ENCODE assay signal across 4 worm cellular contexts in genomic region chrIV:17171732-17172131, ce11.
TF ChIP-seq lines count a peak whose summit lies in the region.

No protein-coding gene starts in this region.

TF ChIP-seq in whole organism, L1 larva, 84 proteins besides CTCF, POLR2A, EP300 and RAD21 (continued from another document):
- TF ChIP-seq Y116A8C.19 (tag; optimal IDR thresholded peaks at IDR 0.05; lab: Kevin White, UChicago; ENCODE audit: borderline replicate concordance) (no peak), unc-86 (tag; optimal IDR thresholded peaks at IDR 0.05; lab: Kevin White, UChicago) (no peak), rnt-1 (tag; optimal IDR thresholded peaks at IDR 0.05; lab: Kevin White, UChicago) (no peak), lin-14 (GFP tag; optimal IDR thresholded peaks at IDR 0.05; lab: Kevin White, UChicago) (peak; percentile 42), dsc-1 (tag; optimal IDR thresholded peaks at IDR 0.05; lab: Kevin White, UChicago) (no peak), nhr-28 (tag; optimal IDR thresholded peaks at IDR 0.05; lab: Kevin White, UChicago) (no peak), skn-1 (tag; optimal IDR thresholded peaks at IDR 0.05; lab: Kevin White, UChicago) (no peak), tbx-2 (tag; optimal IDR thresholded peaks at IDR 0.05; lab: Kevin White, UChicago) (no peak), pqm-1 (tag; optimal IDR thresholded peaks at IDR 0.05; lab: Kevin White, UChicago) (peak; percentile 83)

TF ChIP-seq in whole organism, L2 larva, 48 proteins besides CTCF, POLR2A, EP300 and RAD21 (continued from another document):
- no peak for TF ChIP-seq zag-1 (tag; optimal IDR thresholded peaks at IDR 0.05; lab: Kevin White, UChicago)

TF ChIP-seq in whole organism, L3 larva, 47 proteins besides CTCF, POLR2A, EP300 and RAD21 (continued from another document):
- TF ChIP-seq ceh-9 (tag; optimal IDR thresholded peaks at IDR 0.05; lab: Kevin White, UChicago) (no peak), ztf-11 (tag; optimal IDR thresholded peaks at IDR 0.05; lab: Kevin White, UChicago) (no peak), tbx-2 (tag; optimal IDR thresholded peaks at IDR 0.05; lab: Kevin White, UChicago) (no peak), ama-1 (optimal IDR thresholded peaks at IDR 0.05; lab: Kevin White, UChicago) (no peak), nhr-11 (tag; optimal IDR thresholded peaks at IDR 0.05; lab: Kevin White, UChicago) (no peak), elt-2 (tag; optimal IDR thresholded peaks at IDR 0.05; lab: Kevin White, UChicago) (peak; percentile 99), jun-1 (tag; optimal IDR thresholded peaks at IDR 0.05; lab: Kevin White, UChicago) (peak; percentile 74), snpc-4 (tag; optimal IDR thresholded peaks at IDR 0.05; lab: Kevin White, UChicago) (no peak), eor-1 (tag; optimal IDR thresholded peaks at IDR 0.05; lab: Kevin White, UChicago) (no peak)
TF ChIP-seq in whole organism, L3 larva: peak in this region for 4.

TF ChIP-seq in whole organism, L4 larva, 104 proteins besides CTCF, POLR2A, EP300 and RAD21 (continued from another document):
- TF ChIP-seq mxl-3 (GFP tag; optimal IDR thresholded peaks at IDR 0.05; lab: Kevin White, UChicago) (peak; percentile 88), aha-1 (tag; lab: Kevin White, UChicago) (peak; percentile 93), nhr-11 (tag; optimal IDR thresholded peaks at IDR 0.05; lab: Kevin White, UChicago) (no peak), nhr-111 (GFP tag; optimal IDR thresholded peaks at IDR 0.05; lab: Kevin White, UChicago) (no peak), rbr-2 (tag; optimal IDR thresholded peaks at IDR 0.05; lab: Kevin White, UChicago) (no peak), nhr-28 (tag; optimal IDR thresholded peaks at IDR 0.05; lab: Kevin White, UChicago) (peak; percentile 90), nhr-77 (tag; optimal IDR thresholded peaks at IDR 0.05; lab: Kevin White, UChicago) (peak; percentile 57), arid-1 (GFP tag; conservative IDR thresholded peaks at IDR 0.05; lab: Robert Waterston, UW) (no peak), nhr-48 (tag; optimal IDR thresholded peaks at IDR 0.05; lab: Kevin White, UChicago) (peak; percentile 13), ceh-28 (tag; optimal IDR thresholded peaks at IDR 0.05; lab: Kevin White, UChicago) (no peak), dpl-1 (GFP tag; optimal IDR thresholded peaks at IDR 0.05; lab: Kevin White, UChicago) (no peak), sdz-12 (GFP tag; optimal IDR thresholded peaks at IDR 0.05; lab: Kevin White, UChicago) (no peak), php-3 (GFP tag; IDR thresholded peaks at IDR 0.05; lab: Robert Waterston, UW) (peak; percentile 57), mdl-1 (tag; optimal IDR thresholded peaks at IDR 0.05; lab: Kevin White, UChicago) (peak in 1 of 2 experiments; percentile 56), lin-1 (GFP tag; IDR thresholded peaks at IDR 0.05; lab: Robert Waterston, UW) (peak; percentile 86), nhr-6 (tag; optimal IDR thresholded peaks at IDR 0.05; lab: Kevin White, UChicago) (no peak), daf-8 (GFP tag; IDR thresholded peaks at IDR 0.05; lab: Robert Waterston, UW) (no peak), pqm-1 (tag; optimal IDR thresholded peaks at IDR 0.05; lab: Kevin White, UChicago) (peak; percentile 98), unc-39 (tag; optimal IDR thresholded peaks at IDR 0.05; lab: Kevin White, UChicago) (no peak)
